Fruit fly (Drosophila melanogaster) S2 (cell line): Measurements from ENCODE around the gene Cdc37.

ENCODE experiments used
- CG8478 ChIP-seq: fragments of >200 bp; optimal IDR thresholded peaks from 2 replicates; lab custom pipeline; 2018
- CTCF ChIP-seq, 2 experiments: fragments of >200 bp; optimal IDR thresholded peaks; 2 replicates each; lab custom pipeline; 2018

DNA sequence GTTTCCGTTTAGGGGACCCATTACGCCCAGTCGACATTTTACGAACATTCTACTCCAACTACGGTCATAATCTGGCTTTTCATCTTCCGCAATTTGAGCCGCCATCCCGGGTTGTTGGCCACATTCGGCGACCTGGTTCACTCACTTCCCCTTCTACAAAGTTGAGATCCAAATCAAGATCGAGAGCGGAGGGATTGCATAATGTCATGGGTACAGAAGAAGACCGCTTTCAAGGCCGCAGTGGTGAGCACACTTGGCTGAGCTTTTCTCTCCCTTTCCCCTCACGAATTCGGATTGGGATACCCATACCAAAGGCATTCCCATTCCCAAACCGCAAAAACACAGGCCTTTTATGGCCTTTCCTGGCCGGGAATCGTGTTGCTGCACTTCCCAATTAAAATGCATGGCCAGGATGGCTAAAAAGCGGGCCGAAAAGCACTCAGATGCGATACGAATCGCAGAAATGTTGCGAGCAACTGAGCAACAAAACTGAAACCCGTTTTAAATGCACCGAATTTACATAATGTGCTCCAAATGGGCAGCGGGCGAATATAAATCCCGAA, 32.7 kb downstream of the Cdc37 start:
- TF ChIP-seq CG8478 (lab: Kevin White, UChicago) (no peak), CTCF (optimal IDR thresholded peaks at IDR 0.05; lab: Kevin White, UChicago) (no peak)
